Fruit fly (Drosophila melanogaster): Measurements from ENCODE around the gene Naa30B.

Gene Naa30B

DNA sequence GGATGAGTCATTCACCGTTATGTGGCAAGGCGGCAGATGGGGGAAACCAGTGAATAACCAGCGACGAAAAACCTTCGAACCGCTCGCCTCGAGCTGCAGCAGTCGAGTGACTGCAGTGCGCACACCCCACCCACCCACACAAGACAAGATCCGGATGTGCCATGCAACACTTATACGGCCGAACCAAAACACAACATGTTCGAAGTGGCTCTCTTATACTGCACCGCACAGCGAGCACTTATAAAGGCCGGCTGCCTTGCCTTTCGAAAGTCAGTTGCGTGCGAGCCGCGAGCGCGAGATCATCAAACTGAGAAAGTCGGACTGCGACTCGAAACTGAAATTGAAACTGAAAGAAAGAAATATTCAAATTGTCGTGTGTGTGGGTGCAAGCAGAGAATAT is 8.3 kb downstream of the Naa30B start, which contains the start of gene rho (continued):
- TF ChIP-seq sna (GFP tag; IDR thresholded peaks at IDR 0.05; ENCODE audit: partially characterized antibody) (peak; percentile 51; the same call in 1 of the 2 replicates), Antp (GFP tag; optimal IDR thresholded peaks at IDR 0.05) (peak; percentile 60), Hmr (GFP tag; optimal IDR thresholded peaks at IDR 0.05) (peak; percentile 31), unpg (GFP tag; optimal IDR thresholded peaks at IDR 0.05) (peak; percentile 48), Hr78 (GFP tag; optimal IDR thresholded peaks at IDR 0.05) (no peak), CG17829 (tag; optimal IDR thresholded peaks at IDR 0.05) (peak; percentile 58), crol (GFP tag; IDR thresholded peaks at IDR 0.05) (peak; percentile 49; the same call in 1 of the 2 replicates), CG1233 (GFP tag; optimal IDR thresholded peaks at IDR 0.05) (peak; percentile 1), CG5953 (GFP tag; IDR thresholded peaks at IDR 0.05) (peak; percentile 63), Max (GFP tag; optimal IDR thresholded peaks at IDR 0.05) (peak; percentile 19), CG1603 (tag; optimal IDR thresholded peaks at IDR 0.05) (peak; percentile 17), yki (optimal IDR thresholded peaks at IDR 0.05) (no peak), HHEX (GFP tag; optimal IDR thresholded peaks at IDR 0.05) (peak; percentile 15), z (GFP tag; IDR thresholded peaks at IDR 0.05) (peak; percentile 50; the same call in 1 of the 3 replicates), vvl (GFP tag; IDR thresholded peaks at IDR 0.05) (peak; percentile 71; the same call in 1 of the 2 replicates), Myb (GFP tag; optimal IDR thresholded peaks at IDR 0.05) (peak; percentile 5), sd (tag; optimal IDR thresholded peaks at IDR 0.05) (no peak), aop (GFP tag; IDR thresholded peaks at IDR 0.05) (peak; percentile 16), CG4424 (GFP tag; optimal IDR thresholded peaks at IDR 0.05) (no peak), sob (GFP tag; IDR thresholded peaks at IDR 0.05) (peak; percentile 58; the same call in 1 of the 2 replicates), CG7745 (tag; optimal IDR thresholded peaks at IDR 0.05) (peak; percentile 42), CG12219 (GFP tag; optimal IDR thresholded peaks at IDR 0.05) (peak; percentile 15), so (GFP tag; IDR thresholded peaks at IDR 0.05) (peak; percentile 53; the same call in 2 of the 3 replicates), CG1024 (GFP tag; IDR thresholded peaks at IDR 0.05) (peak; percentile 4; the same call in 1 of the 2 replicates), tll (GFP tag; optimal IDR thresholded peaks at IDR 0.05) (peak in 1 of 2 experiments; percentile 82), chm (GFP tag; IDR thresholded peaks at IDR 0.05) (peak; percentile 85), ato (GFP tag; IDR thresholded peaks at IDR 0.05; ENCODE audit: partially characterized antibody) (peak; percentile 71; the same call in 1 of the 2 replicates), bsh (GFP tag; optimal IDR thresholded peaks at IDR 0.05) (peak in 1 of 2 experiments; percentile 34), Bgb (GFP tag; IDR thresholded peaks at IDR 0.05; ENCODE audit: partially characterized antibody) (peak; percentile 67; the same call in 1 of the 2 replicates), CG14860 (GFP tag; IDR thresholded peaks at IDR 0.05; ENCODE audit: partially characterized antibody) (no peak), CG8290 (GFP tag; optimal IDR thresholded peaks at IDR 0.05) (no peak), CG8290 (tag; optimal IDR thresholded peaks at IDR 0.05) (peak in 1 of 2 experiments; percentile 71), CG7987 (GFP tag; optimal IDR thresholded peaks at IDR 0.05) (peak; percentile 32), kah (GFP tag; optimal IDR thresholded peaks at IDR 0.05) (no peak), kay (GFP tag; optimal IDR thresholded peaks at IDR 0.05) (peak; percentile 62), slbo (GFP tag; IDR thresholded peaks at IDR 0.05) (peak; percentile 55), B-H1 (GFP tag; IDR thresholded peaks at IDR 0.05) (no peak; the same call in 2 of the 3 replicates), CG2202 (tag; optimal IDR thresholded peaks at IDR 0.05) (peak; percentile 17), chif (GFP tag; optimal IDR thresholded peaks at IDR 0.05) (peak in 1 of 2 experiments; percentile 25), zen (tag; optimal IDR thresholded peaks at IDR 0.05) (peak; percentile 18), CG18599 (GFP tag; optimal IDR thresholded peaks at IDR 0.05) (peak; percentile 34), CG11504 (tag; optimal IDR thresholded peaks at IDR 0.05) (peak; percentile 30), Scr (GFP tag; IDR thresholded peaks at IDR 0.05; ENCODE audit: partially characterized antibody) (peak; percentile 46), Dip3 (GFP tag; optimal IDR thresholded peaks at IDR 0.05) (no peak), Dbx (GFP tag; IDR thresholded peaks at IDR 0.05) (0 out of 3 replicates have a peak, but pooled peaks have one; percentile 50), CG15696 (tag; optimal IDR thresholded peaks at IDR 0.05) (no peak), dpn (GFP tag; optimal IDR thresholded peaks at IDR 0.05) (peak in 1 of 2 experiments; percentile 22), insv (GFP tag; optimal IDR thresholded peaks at IDR 0.05) (peak in 1 of 2 experiments; percentile 13), unc-4 (GFP tag; IDR thresholded peaks at IDR 0.05; ENCODE audit: partially characterized antibody) (0 out of 2 replicates have a peak, but pooled peaks have one; percentile 11)

Measured in whole organism, embryonic.